Fruit fly (Drosophila melanogaster): Measurements from ENCODE around the gene ps.

dm6 chr3R:9460488-9461150, 42.9 kb downstream of the ps start, which contains the start of gene GstZ2:
- TF ChIP-seq CG11762 (GFP tag; optimal IDR thresholded peaks at IDR 0.05; ENCODE audit: insufficient read depth), result no peak
- TF ChIP-seq Sox102F (GFP tag; optimal IDR thresholded peaks at IDR 0.05), result no peak
- TF ChIP-seq OdsH (GFP tag; optimal IDR thresholded peaks at IDR 0.05), result no peak
- no peak for TF ChIP-seq pdm3 (GFP tag; optimal IDR thresholded peaks at IDR 0.05)
- no peak for TF ChIP-seq salr (GFP tag; optimal IDR thresholded peaks at IDR 0.05)
- TF ChIP-seq CG10631 (GFP tag; optimal IDR thresholded peaks at IDR 0.05), result no peak
- no peak for TF ChIP-seq CG15336 (GFP tag; IDR thresholded peaks at IDR 0.05)
- no peak for TF ChIP-seq CG10669 (GFP tag; optimal IDR thresholded peaks at IDR 0.05)
- no peak for TF ChIP-seq dsx (GFP tag; optimal IDR thresholded peaks at IDR 0.05; ENCODE audit: poor library complexity, severe bottlenecking)
- no peak for TF ChIP-seq achi (GFP tag; optimal IDR thresholded peaks at IDR 0.05)
- TF ChIP-seq CG8632 (GFP tag; optimal IDR thresholded peaks at IDR 0.05), result no peak
- no peak for TF ChIP-seq ss (GFP tag; optimal IDR thresholded peaks at IDR 0.05)
- TF ChIP-seq Smox (GFP tag; optimal IDR thresholded peaks at IDR 0.05), result no peak
- no peak for TF ChIP-seq fkh (GFP tag; optimal IDR thresholded peaks at IDR 0.05)

Data from whole organism, prepupa.